Fruit fly (Drosophila melanogaster) whole organism, wandering third instar larva: Measurements from ENCODE around the gene JMJD4.
A peak's percentile ranks its signal among the peaks of the same experiment; 100 is the strongest.

Experiments
- HLH106 ChIP-seq: fragments of 200-800 bp; optimal IDR thresholded peaks from 3 replicates; lab custom pipeline; 2019; ENCODE audit warnings: missing biosample characterization, mild to moderate bottlenecking, missing genetic modification characterization, moderate library complexity
- Hnf4 ChIP-seq: fragments of 200-800 bp; sonication (Bioruptor generic); optimal IDR thresholded peaks from 2 replicates; lab custom pipeline; 2016; ENCODE audit warnings: missing biosample characterization, mild to moderate bottlenecking, missing genetic modification characterization
- Hr83 ChIP-seq: fragments of 200-300 bp; sonication (Bioruptor generic); optimal IDR thresholded peaks from 2 replicates; lab custom pipeline; 2016; ENCODE audit warnings: missing biosample characterization, mild to moderate bottlenecking, missing genetic modification characterization, moderate library complexity; ENCODE audit not compliant: poor library complexity, severe bottlenecking
- Mio ChIP-seq: sonication (Bioruptor generic); optimal IDR thresholded peaks from 2 replicates; lab custom pipeline; 2016; ENCODE audit warnings: missing biosample characterization, missing genetic modification characterization
- OdsH ChIP-seq: fragments of 200-800 bp; sonication (Bioruptor generic); optimal IDR thresholded peaks from 2 replicates; lab custom pipeline; 2016; ENCODE audit warnings: missing biosample characterization, mild to moderate bottlenecking, missing genetic modification characterization
- Vsx2 ChIP-seq: fragments of 200-300, 225-300 bp; sonication (Bioruptor generic); optimal IDR thresholded peaks from 2 replicates; lab custom pipeline; 2018; ENCODE audit warnings: missing biosample characterization, missing genetic modification characterization; ENCODE audit not compliant: partially characterized antibody
- brk ChIP-seq: fragments of 200-800 bp; sonication (Bioruptor generic); optimal IDR thresholded peaks from 2 replicates; lab custom pipeline; 2016; ENCODE audit warnings: missing biosample characterization, mild to moderate bottlenecking, missing genetic modification characterization
- ey ChIP-seq: fragments of 200-800 bp; sonication (Bioruptor generic); optimal IDR thresholded peaks from 2 replicates; lab custom pipeline; 2016; ENCODE audit warnings: missing biosample characterization, missing genetic modification characterization
- h ChIP-seq: fragments of 200-800 bp; sonication (Bioruptor generic); optimal IDR thresholded peaks from 3 replicates; lab custom pipeline; 2016; ENCODE audit warnings: missing biosample characterization, mild to moderate bottlenecking, missing genetic modification characterization
- lola ChIP-seq: fragments of >200 bp; optimal IDR thresholded peaks from 2 replicates; lab custom pipeline; 2017; ENCODE audit warnings: missing biosample characterization, missing genetic modification characterization
- pan ChIP-seq: fragments of >200 bp; optimal IDR thresholded peaks from 2 replicates; lab custom pipeline; 2017

- peak; percentile 56 for TF ChIP-seq HLH106 (tag; lab: Kevin White, UChicago)
- peak; percentile 52 for TF ChIP-seq Hr83 (GFP tag; lab: Kevin White, UChicago)
- TF ChIP-seq lola (GFP tag; lab: Kevin White, UChicago), result no peak
- peak; percentile 67 for TF ChIP-seq ey (GFP tag; lab: Kevin White, UChicago)
- no peak for TF ChIP-seq OdsH (GFP tag; lab: Kevin White, UChicago)
- TF ChIP-seq Mio, result no peak
- no peak for TF ChIP-seq Hnf4 (GFP tag; lab: Kevin White, UChicago)
- TF ChIP-seq Vsx2, result no peak
- TF ChIP-seq pan (lab: Kevin White, UChicago), result no peak
- no peak for TF ChIP-seq brk (GFP tag; lab: Kevin White, UChicago)
- peak; percentile 62 for TF ChIP-seq h (GFP tag; lab: Kevin White, UChicago)
Observed at dm6 chr2L:18151134-18151825, 7.8 kb downstream of the JMJD4 start.
